Worm (Caenorhabditis elegans) whole organism, late embryonic: ENCODE results near the gene F42G2.5.

ENCODE experiments used
- ama-1 ChIP-seq: fragments of 150-350 bp; optimal IDR thresholded peaks from 2 replicates; lab custom pipeline; 2014
- ceh-31 ChIP-seq: sonication (generic microtip); optimal IDR thresholded peaks from 2 replicates; lab custom pipeline; 2016; ENCODE audit warnings: missing genetic modification characterization, missing compliant biosample characterization
- ceh-34 ChIP-seq: sonication (generic microtip); optimal IDR thresholded peaks from 2 replicates; lab custom pipeline; 2016; ENCODE audit warnings: mild to moderate bottlenecking, missing genetic modification characterization, missing compliant biosample characterization
- ceh-48 ChIP-seq: sonication (generic microtip); optimal IDR thresholded peaks from 2 replicates; lab custom pipeline; 2016; ENCODE audit warnings: missing genetic modification characterization, inconsistent platforms, missing compliant biosample characterization
- fkh-6 ChIP-seq: sonication (generic microtip); optimal IDR thresholded peaks from 2 replicates; lab custom pipeline; 2016; ENCODE audit warnings: missing genetic modification characterization, missing compliant biosample characterization
- hlh-13 ChIP-seq: fragments of 200-800 bp; sonication (Bioruptor generic); optimal IDR thresholded peaks from 2 replicates; lab custom pipeline; 2018; ENCODE audit warnings: mild to moderate bottlenecking, missing genetic modification characterization, missing compliant biosample characterization
- lin-11 ChIP-seq: fragments of 200-800 bp; sonication (Bioruptor generic); optimal IDR thresholded peaks from 2 replicates; lab custom pipeline; 2018; ENCODE audit warnings: mild to moderate bottlenecking, missing genetic modification characterization, missing compliant biosample characterization
- pha-4 ChIP-seq: fragments of 150-350 bp; optimal IDR thresholded peaks from 2 replicates; lab custom pipeline; 2018; ENCODE audit warnings: missing biosample characterization, missing genetic modification reagents, missing genetic modification characterization
- rnt-1 ChIP-seq: sonication (generic microtip); optimal IDR thresholded peaks from 2 replicates; lab custom pipeline; 2016; ENCODE audit warnings: missing genetic modification characterization, missing compliant biosample characterization
- tbx-2 ChIP-seq: sonication (generic microtip); optimal IDR thresholded peaks from 2 replicates; lab custom pipeline; 2016; ENCODE audit warnings: missing genetic modification characterization, missing compliant biosample characterization
- unc-55 ChIP-seq: sonication (generic microtip); optimal IDR thresholded peaks from 2 replicates; lab custom pipeline; 2017; ENCODE audit warnings: missing biosample characterization, missing genetic modification reagents, missing genetic modification characterization

DNA sequence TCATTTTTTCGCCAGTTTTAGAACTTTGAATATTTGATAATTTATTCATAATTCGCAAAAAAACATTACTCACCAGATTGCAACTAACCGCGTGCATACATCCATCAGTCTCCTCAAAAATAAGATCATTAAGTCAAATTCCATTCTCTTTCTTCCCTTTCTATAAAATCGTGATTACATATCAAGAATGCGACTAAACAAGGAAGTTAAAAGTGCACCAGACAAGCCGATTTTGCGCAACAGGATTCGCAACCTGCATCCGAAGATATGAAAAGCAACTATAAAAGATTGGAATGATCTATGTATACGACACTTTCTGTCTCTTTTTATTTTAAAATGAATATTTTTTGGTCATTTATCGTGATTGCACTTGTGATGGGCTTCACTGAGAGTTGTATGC is 48.8 kb downstream of the F42G2.5 start, which contains the start of gene hpo-25:
- TF ChIP-seq unc-55 (GFP tag; lab: Kevin White, UChicago) (no peak), ceh-31 (tag; lab: Kevin White, UChicago) (no peak), ama-1 (lab: Kevin White, UChicago) (no peak), fkh-6 (tag; lab: Kevin White, UChicago) (no peak), ceh-34 (no peak), ceh-48 (no peak), tbx-2 (no peak), lin-11 (no peak), pha-4 (tag; lab: Kevin White, UChicago) (no peak), rnt-1 (no peak), hlh-13 (no peak)
